Worm (Caenorhabditis elegans): ENCODE results near the gene Y110A2AR.1.

ce11 chrII:2930499-2930898, 11.0 kb downstream of the Y110A2AR.1 start, which contains the start of the genes irld-64 and irld-63:
- TF ChIP-seq nhr-129 (tag; optimal IDR thresholded peaks at IDR 0.05): no peak
- TF ChIP-seq crh-2 (tag; optimal IDR thresholded peaks at IDR 0.05): no peak
- TF ChIP-seq nhr-10 (tag; optimal IDR thresholded peaks at IDR 0.05): no peak
- TF ChIP-seq fos-1 (tag; optimal IDR thresholded peaks at IDR 0.05): no peak
- no peak for TF ChIP-seq unc-62 (GFP tag; optimal IDR thresholded peaks at IDR 0.05)

All from whole organism, L2 larva.